Worm (Caenorhabditis elegans): ENCODE results near the gene spp-16.

The spp-16 gene

DNA sequence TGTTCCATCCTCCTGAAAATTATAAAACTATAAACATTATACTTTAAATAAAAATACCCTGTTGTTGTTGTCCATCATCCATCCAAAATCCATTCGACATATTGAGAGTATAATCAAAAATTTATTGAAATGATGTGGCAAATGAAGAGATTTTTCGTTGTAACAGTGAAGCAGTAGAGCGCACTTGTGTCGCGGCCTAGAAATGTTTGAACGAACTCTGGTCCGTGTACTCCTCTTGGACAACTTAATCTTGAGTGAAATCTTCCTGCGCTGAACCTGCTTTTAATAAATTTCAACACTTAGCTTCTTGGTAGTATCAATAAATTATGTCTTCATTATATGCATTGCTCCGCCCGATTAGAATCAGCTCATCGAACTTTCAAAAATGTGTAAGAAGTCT, 6.5 kb downstream of the spp-16 start, which contains the start of the genes F32D8.14 and F32D8.5 (continued):
- TF ChIP-seq tlp-1 (tag; optimal IDR thresholded peaks at IDR 0.05) (no peak), unc-98 (GFP tag; IDR thresholded peaks at IDR 0.05) (peak; percentile 33; the same call in 1 of the 2 replicates), skn-1 (tag; optimal IDR thresholded peaks at IDR 0.05) (peak; percentile 79), nhr-77 (tag; optimal IDR thresholded peaks at IDR 0.05) (peak; percentile 67), grh-1 (GFP tag; IDR thresholded peaks at IDR 0.05) (peak; percentile 16; the same call in 1 of the 2 replicates), C16A3.4 (tag; optimal IDR thresholded peaks at IDR 0.05) (peak; percentile 88), sox-4 (tag; optimal IDR thresholded peaks at IDR 0.05) (peak; percentile 85), nhr-20 (tag; optimal IDR thresholded peaks at IDR 0.05) (peak; percentile 91), nhr-76 (tag; optimal IDR thresholded peaks at IDR 0.05) (no peak), snpc-4 (tag; optimal IDR thresholded peaks at IDR 0.05) (peak; percentile 51), lin-39 (tag; optimal IDR thresholded peaks at IDR 0.05) (no peak), isw-1 (GFP tag; IDR thresholded peaks at IDR 0.05) (peak; percentile 61), hpl-2 (GFP tag; optimal IDR thresholded peaks at IDR 0.05) (no peak), snu-23 (GFP tag; optimal IDR thresholded peaks at IDR 0.05) (peak; percentile 93), nhr-11 (tag; optimal IDR thresholded peaks at IDR 0.05) (no peak), hlh-17 (GFP tag; optimal IDR thresholded peaks at IDR 0.05; ENCODE audit: borderline replicate concordance) (no peak), fkh-4 (tag; optimal IDR thresholded peaks at IDR 0.05; ENCODE audit: borderline replicate concordance) (peak; percentile 80), mep-1 (tag; optimal IDR thresholded peaks at IDR 0.05) (peak; percentile 89), ceh-88 (GFP tag; IDR thresholded peaks at IDR 0.05) (no peak; the same call in 1 of the 2 replicates), C34B4.2 (tag; optimal IDR thresholded peaks at IDR 0.05) (no peak), egl-27 (tag; optimal IDR thresholded peaks at IDR 0.05) (no peak), mdl-1 (tag; optimal IDR thresholded peaks at IDR 0.05) (peak in 1 of 2 experiments; percentile 72), sptf-1 (tag; optimal IDR thresholded peaks at IDR 0.05) (no peak), zip-4 (GFP tag; optimal IDR thresholded peaks at IDR 0.05) (peak; percentile 9), Y116A8C.19 (tag; optimal IDR thresholded peaks at IDR 0.05; ENCODE audit: borderline replicate concordance) (peak; percentile 60), lin-15B (tag; optimal IDR thresholded peaks at IDR 0.05) (peak; percentile 84), jun-1 (tag; optimal IDR thresholded peaks at IDR 0.05) (peak; percentile 56), pqm-1 (tag; optimal IDR thresholded peaks at IDR 0.05) (no peak), zag-1 (tag; optimal IDR thresholded peaks at IDR 0.05) (no peak), vab-15 (tag; optimal IDR thresholded peaks at IDR 0.05) (peak; percentile 61), nhr-12 (tag; optimal IDR thresholded peaks at IDR 0.05) (no peak), ceh-82 (tag; optimal IDR thresholded peaks at IDR 0.05) (peak; percentile 56 to 84 (median 76)), egl-13 (tag; optimal IDR thresholded peaks at IDR 0.05) (peak; percentile 85), nhr-85 (tag) (peak; percentile 93), mef-2 (tag; optimal IDR thresholded peaks at IDR 0.05) (no peak), lin-14 (GFP tag; optimal IDR thresholded peaks at IDR 0.05) (peak; percentile 93), dpl-1 (GFP tag; optimal IDR thresholded peaks at IDR 0.05) (peak; percentile 64 to 83 (median 77)), nhr-84 (tag; optimal IDR thresholded peaks at IDR 0.05) (no peak), fkh-10 (GFP tag; optimal IDR thresholded peaks at IDR 0.05) (no peak), unc-30 (tag; optimal IDR thresholded peaks at IDR 0.05) (no peak), alr-1 (tag; optimal IDR thresholded peaks at IDR 0.05; ENCODE audit: borderline replicate concordance) (no peak), nhr-90 (tag; optimal IDR thresholded peaks at IDR 0.05; ENCODE audit: poor library complexity) (peak; percentile 88), swsn-7 (tag; optimal IDR thresholded peaks at IDR 0.05) (peak; percentile 91), nhr-237 (tag; optimal IDR thresholded peaks at IDR 0.05) (peak; percentile 27), lir-3 (tag; optimal IDR thresholded peaks at IDR 0.05; ENCODE audit: poor library complexity) (peak; percentile 96), pag-3 (tag; optimal IDR thresholded peaks at IDR 0.05; ENCODE audit: borderline replicate concordance, insufficient read depth) (no peak), elt-2 (tag; optimal IDR thresholded peaks at IDR 0.05) (peak; percentile 53), blmp-1 (tag; optimal IDR thresholded peaks at IDR 0.05) (peak; percentile 68), lin-35 (GFP tag; optimal IDR thresholded peaks at IDR 0.05) (peak; percentile 85 to 88), nhr-47 (tag; optimal IDR thresholded peaks at IDR 0.05) (peak; percentile 89), ama-1 (optimal IDR thresholded peaks at IDR 0.05) (no peak), dsc-1 (tag; optimal IDR thresholded peaks at IDR 0.05) (peak; percentile 90), nhr-19 (GFP tag; conservative IDR thresholded peaks at IDR 0.05) (peak; percentile 86)

All from whole organism, L1 larva.